Worm (Caenorhabditis elegans): ENCODE measurements around the gene smc-6.

Gene smc-6

DNA sequence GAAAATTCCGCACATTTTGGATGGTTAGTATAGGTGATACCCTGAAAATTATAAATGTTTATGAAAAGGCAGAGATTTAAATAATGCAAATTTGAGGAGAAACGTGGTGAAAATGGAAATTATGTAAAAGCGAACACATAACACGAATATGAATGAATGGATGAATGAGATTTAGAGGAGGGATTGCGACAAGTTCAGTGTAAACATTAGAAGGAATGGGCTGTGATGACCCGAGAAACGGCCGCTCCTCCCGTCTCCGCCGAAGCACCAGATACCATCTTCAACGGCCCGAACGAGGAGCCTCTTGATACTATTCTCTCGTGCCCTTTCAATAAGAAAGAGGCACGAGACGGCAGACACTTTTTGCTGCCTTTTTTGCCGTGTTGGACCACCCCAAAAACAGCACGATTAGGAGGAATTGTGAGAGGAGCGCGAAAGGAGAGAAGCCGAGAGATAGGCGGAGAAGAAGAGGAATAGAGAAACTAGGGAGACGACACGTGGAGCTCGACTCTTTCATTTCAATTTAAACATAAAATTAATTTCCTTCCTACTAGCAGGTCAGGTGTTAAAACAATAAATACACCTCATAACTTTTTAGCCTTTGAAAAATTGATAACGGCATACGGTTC lies 17.0 kb downstream of the smc-6 start, which contains the start of gene gfat-1:
Gene gfat-1 (minus strand): TSS at position 51 of the 629 bp plus-strand sequence.
- TF ChIP-seq hlh-30 (tag; optimal IDR thresholded peaks at IDR 0.05; ENCODE audit: insufficient read depth) (peak; percentile 16), ets-4 (tag; optimal IDR thresholded peaks at IDR 0.05) (no peak), nfya-1 (tag; optimal IDR thresholded peaks at IDR 0.05) (peak; percentile 15), tbx-2 (tag; optimal IDR thresholded peaks at IDR 0.05) (peak; percentile 33), K02D7.2 (tag; optimal IDR thresholded peaks at IDR 0.05) (no peak), ceh-31 (tag; optimal IDR thresholded peaks at IDR 0.05) (peak; percentile 14), ceh-34 (tag; optimal IDR thresholded peaks at IDR 0.05) (no peak), rnt-1 (tag; optimal IDR thresholded peaks at IDR 0.05) (no peak), fax-1 (tag; optimal IDR thresholded peaks at IDR 0.05) (no peak), pha-2 (tag; optimal IDR thresholded peaks at IDR 0.05) (no peak), fkh-10 (GFP tag; optimal IDR thresholded peaks at IDR 0.05) (no peak)

- no peak for TF ChIP-seq odd-2 (tag; optimal IDR thresholded peaks at IDR 0.05)
- TF ChIP-seq elt-2 (tag; optimal IDR thresholded peaks at IDR 0.05): peak; percentile 49
These were observed 17.7 kb downstream of the smc-6 start for ce11 chrII:11596157-11596740.

DNA sequence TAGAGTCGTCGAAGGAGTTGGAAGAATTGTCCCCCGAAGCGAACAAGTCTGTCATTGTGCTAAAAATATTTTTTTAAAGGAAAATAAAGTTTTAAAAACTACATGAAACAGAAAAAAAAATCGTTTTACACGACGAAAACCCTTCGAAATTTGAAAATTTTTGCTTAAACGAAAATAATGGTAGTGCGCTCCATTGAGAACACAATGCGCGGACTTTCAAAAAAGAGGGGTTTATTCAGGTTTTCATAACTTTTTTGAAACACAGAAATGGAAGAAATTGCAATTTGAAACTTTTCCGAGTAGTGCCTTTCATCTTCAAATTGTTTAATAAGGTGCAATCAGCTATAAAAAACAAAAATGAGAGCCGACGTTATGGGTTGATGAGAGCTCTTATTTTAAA lies 21.2 kb downstream of the smc-6 start, which contains the start of gene npp-5:
Gene npp-5 (minus strand): TSS at position 59 of the 400 bp plus-strand sequence.
- TF ChIP-seq zip-5 (tag; optimal IDR thresholded peaks at IDR 0.05) (no peak), unc-3 (GFP tag; conservative IDR thresholded peaks at IDR 0.05) (no peak), unc-3 (tag; optimal IDR thresholded peaks at IDR 0.05) (no peak), ceh-24 (tag; optimal IDR thresholded peaks at IDR 0.05) (no peak), ceh-30 (tag; optimal IDR thresholded peaks at IDR 0.05) (no peak), elt-2 (tag; optimal IDR thresholded peaks at IDR 0.05) (peak; percentile 3)

DNA sequence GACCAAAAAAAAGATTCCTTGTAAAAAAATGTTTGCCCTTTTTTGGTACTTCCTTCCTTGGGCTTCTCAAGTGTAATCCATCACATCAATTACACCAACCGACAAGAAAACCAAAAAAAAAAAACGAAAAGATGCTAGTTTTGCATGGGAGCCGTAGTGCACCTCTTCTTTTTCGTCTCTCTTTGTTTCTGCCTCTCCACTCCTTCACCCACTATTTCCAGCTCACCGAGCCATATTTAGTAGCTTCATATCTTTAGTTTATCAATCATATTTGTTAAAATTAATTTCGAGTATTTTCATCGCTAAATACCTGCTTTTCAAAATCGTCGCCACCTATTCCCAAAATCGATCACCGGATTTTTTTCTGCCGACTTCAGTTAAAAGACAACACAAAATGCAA lies 22.2 kb downstream of the smc-6 start, which contains the start of gene F07A11.4:
Gene F07A11.4 (plus strand): TSS at position 301 of the 400 bp plus-strand sequence.
- no peak for TF ChIP-seq hlh-13 (GFP tag; optimal IDR thresholded peaks at IDR 0.05)
- no peak for TF ChIP-seq pha-2 (tag; optimal IDR thresholded peaks at IDR 0.05)
- no peak for TF ChIP-seq ceh-22 (tag; optimal IDR thresholded peaks at IDR 0.05)
- no peak for TF ChIP-seq ama-1 (optimal IDR thresholded peaks at IDR 0.05)
- TF ChIP-seq hlh-8 (tag; optimal IDR thresholded peaks at IDR 0.05): no peak
- no peak for TF ChIP-seq zip-5 (tag; optimal IDR thresholded peaks at IDR 0.05)
- no peak for TF ChIP-seq ceh-24 (tag; optimal IDR thresholded peaks at IDR 0.05)
- TF ChIP-seq npax-4 (tag; optimal IDR thresholded peaks at IDR 0.05): no peak
- no peak for TF ChIP-seq lin-11 (tag; optimal IDR thresholded peaks at IDR 0.05)
- no peak for TF ChIP-seq unc-42 (tag; optimal IDR thresholded peaks at IDR 0.05)
- TF ChIP-seq T23F11.4 (GFP tag; optimal IDR thresholded peaks at IDR 0.05): no peak
- TF ChIP-seq dmd-4 (tag; optimal IDR thresholded peaks at IDR 0.05; ENCODE audit: borderline replicate concordance): no peak
- TF ChIP-seq Y22D7AL.16 (tag; optimal IDR thresholded peaks at IDR 0.05): no peak
- TF ChIP-seq sdc-2 (tag; optimal IDR thresholded peaks at IDR 0.05): no peak
- no peak for TF ChIP-seq ttx-3 (tag; optimal IDR thresholded peaks at IDR 0.05)
- TF ChIP-seq sox-4 (tag; optimal IDR thresholded peaks at IDR 0.05): no peak
- no peak for TF ChIP-seq nfya-1 (tag; optimal IDR thresholded peaks at IDR 0.05)
- no peak for TF ChIP-seq ztf-16 (tag; optimal IDR thresholded peaks at IDR 0.05)
- no peak for TF ChIP-seq dve-1 (tag; optimal IDR thresholded peaks at IDR 0.05)

- TF ChIP-seq elt-4 (tag; optimal IDR thresholded peaks at IDR 0.05) (no peak), tbx-7 (tag; optimal IDR thresholded peaks at IDR 0.05) (no peak), rnt-1 (tag; optimal IDR thresholded peaks at IDR 0.05) (peak; percentile 66), F13H6.1 (tag; optimal IDR thresholded peaks at IDR 0.05) (no peak), Y22D7AL.16 (tag; optimal IDR thresholded peaks at IDR 0.05) (no peak), npax-4 (tag; optimal IDR thresholded peaks at IDR 0.05) (no peak), nfya-1 (tag; optimal IDR thresholded peaks at IDR 0.05) (peak; percentile 76), ceh-14 (tag; optimal IDR thresholded peaks at IDR 0.05) (no peak), ref-2 (tag; optimal IDR thresholded peaks at IDR 0.05) (no peak), dve-1 (tag; optimal IDR thresholded peaks at IDR 0.05) (no peak), pax-1 (tag; optimal IDR thresholded peaks at IDR 0.05) (no peak), hlh-15 (tag; optimal IDR thresholded peaks at IDR 0.05) (no peak), C38D4.7 (GFP tag; optimal IDR thresholded peaks at IDR 0.05) (no peak), syd-9 (tag; optimal IDR thresholded peaks at IDR 0.05) (no peak), ets-4 (tag; optimal IDR thresholded peaks at IDR 0.05) (peak; percentile 14), unc-86 (tag; optimal IDR thresholded peaks at IDR 0.05) (no peak), ceh-18 (tag; optimal IDR thresholded peaks at IDR 0.05) (peak; percentile 27), hlh-13 (GFP tag; optimal IDR thresholded peaks at IDR 0.05) (no peak)
These were observed 24.0 kb downstream of the smc-6 start for ce11 chrII:11602387-11602960.
